Fruit fly (Drosophila melanogaster): ENCODE results near the gene ImpE3.

DNA sequence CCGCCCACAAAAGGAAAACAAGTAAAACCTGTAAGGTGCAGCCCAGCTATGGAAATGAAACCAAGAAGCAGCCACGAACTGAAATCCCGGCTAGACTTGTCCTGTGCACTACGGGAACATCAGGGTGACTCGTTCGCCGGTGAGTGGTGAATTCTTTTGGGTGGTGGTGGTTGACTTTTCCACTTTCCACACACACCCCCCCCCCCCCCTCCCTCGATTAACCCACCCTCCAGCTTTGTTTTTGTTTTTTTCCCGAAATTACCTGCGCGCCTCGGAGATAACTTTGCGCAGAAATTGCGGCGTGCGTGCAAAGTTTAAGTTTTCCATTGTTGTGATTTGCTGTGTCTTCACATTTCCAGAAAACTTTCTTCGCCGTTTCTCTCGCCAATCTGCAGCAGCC, 2.8 kb downstream of the ImpE3 start:
- TF ChIP-seq CTCF (optimal IDR thresholded peaks at IDR 0.05) (no peak), CG8478 (optimal IDR thresholded peaks at IDR 0.05) (no peak)
